Worm (Caenorhabditis elegans) whole organism, midembryonic: ENCODE measurements around the gene mrps-31.

Source experiments
- T22C8.4 ChIP-seq: fragments of 200-800 bp; sonication (Bioruptor generic); IDR thresholded peaks from 2 replicates; pipeline ENCODE4 v1.3.6; 2022; ENCODE audit warnings: missing genetic modification characterization, missing compliant biosample characterization
- cog-1 ChIP-seq: sonication (generic microtip); optimal IDR thresholded peaks from 2 replicates; lab custom pipeline; 2016; ENCODE audit warnings: missing genetic modification characterization, missing compliant biosample characterization
- flt-1 ChIP-seq: fragments of 200-800 bp; sonication (Bioruptor generic); IDR thresholded peaks from 2 replicates; pipeline ENCODE4 v1.3.6; 2022; ENCODE audit warnings: missing genetic modification characterization, missing compliant biosample characterization
- klf-2 ChIP-seq: fragments of 200-800 bp; sonication (Bioruptor generic); conservative IDR thresholded peaks from 2 replicates; pipeline ENCODE4 v1.3.6; 2022; ENCODE audit warnings: missing genetic modification reagents, missing genetic modification characterization, missing compliant biosample characterization
- med-1 ChIP-seq: sonication (generic microtip); optimal IDR thresholded peaks from 2 replicates; lab custom pipeline; 2017; ENCODE audit warnings: missing genetic modification characterization, mild to moderate bottlenecking, missing compliant biosample characterization, antibody characterized with exemption, missing genetic modification reagents; ENCODE audit not compliant: insufficient read depth
- ref-1 ChIP-seq: fragments of 200-800 bp; sonication (Bioruptor generic); conservative IDR thresholded peaks from 2 replicates; pipeline ENCODE4 v1.3.6; 2022; ENCODE audit warnings: missing genetic modification reagents, missing genetic modification characterization, missing compliant biosample characterization
- tab-1 ChIP-seq: fragments of 200-800 bp; sonication (Bioruptor generic); IDR thresholded peaks from 2 replicates; pipeline ENCODE4 v1.3.6; 2022; ENCODE audit warnings: missing genetic modification characterization, missing compliant biosample characterization
- ztf-23 ChIP-seq: fragments of 200-800 bp; sonication (Bioruptor generic); IDR thresholded peaks from 2 replicates; pipeline ENCODE4 v1.3.6; 2022; ENCODE audit warnings: missing genetic modification reagents, missing genetic modification characterization, missing compliant biosample characterization
- ztf-29 ChIP-seq: fragments of 200-800 bp; sonication (Bioruptor generic); IDR thresholded peaks from 2 replicates; pipeline ENCODE4 v1.3.6; 2022; ENCODE audit warnings: missing genetic modification reagents, missing genetic modification characterization, missing compliant biosample characterization

Gene mrps-31

ce11 chrIII:3612387-3612786 is 17.8 kb downstream of the mrps-31 start:
- no peak for TF ChIP-seq tab-1 (GFP tag; lab: Robert Waterston, UW)
- 0 out of 2 replicates have a peak, but pooled peaks have one; percentile 44 for TF ChIP-seq ztf-23 (GFP tag; lab: Robert Waterston, UW)

- no peak for TF ChIP-seq flt-1
- no peak for TF ChIP-seq ref-1
Measured at ce11 chrIII:3605681-3606080, 24.5 kb downstream of the mrps-31 start.

ce11 chrIII:3601271-3601670 is 28.9 kb downstream of the mrps-31 start:
- TF ChIP-seq ztf-29 (GFP tag; lab: Robert Waterston, UW) (no peak), tab-1 (GFP tag; lab: Robert Waterston, UW) (no peak), T22C8.4 (GFP tag; lab: Robert Waterston, UW) (no peak), flt-1 (no peak), ztf-23 (GFP tag; lab: Robert Waterston, UW) (no peak), ref-1 (no peak), cog-1 (tag; lab: Kevin White, UChicago) (no peak), klf-2 (GFP tag; lab: Robert Waterston, UW) (no peak), med-1 (GFP tag; lab: Kevin White, UChicago) (no peak)

- TF ChIP-seq cog-1 (tag; lab: Kevin White, UChicago) = no peak
- TF ChIP-seq tab-1 (GFP tag; lab: Robert Waterston, UW) = no peak
- TF ChIP-seq ref-1 = no peak
- TF ChIP-seq klf-2 (GFP tag; lab: Robert Waterston, UW) = no peak
- no peak for TF ChIP-seq T22C8.4 (GFP tag; lab: Robert Waterston, UW)
- TF ChIP-seq med-1 (GFP tag; lab: Kevin White, UChicago) = no peak
- TF ChIP-seq ztf-29 (GFP tag; lab: Robert Waterston, UW) = no peak
- TF ChIP-seq ztf-23 (GFP tag; lab: Robert Waterston, UW) = no peak
- no peak for TF ChIP-seq flt-1
Measured at ce11 chrIII:3594681-3595080, 35.5 kb downstream of the mrps-31 start.

ce11 chrIII:3590365-3590764 is 39.8 kb downstream of the mrps-31 start, which contains the start of gene ptp-1:
ptp-1 (plus strand) TSS chrIII:3590722.
- no peak for TF ChIP-seq cog-1 (tag; lab: Kevin White, UChicago)
- no peak for TF ChIP-seq ref-1
- no peak for TF ChIP-seq ztf-29 (GFP tag; lab: Robert Waterston, UW)
- no peak for TF ChIP-seq ztf-23 (GFP tag; lab: Robert Waterston, UW)
- TF ChIP-seq T22C8.4 (GFP tag; lab: Robert Waterston, UW) = no peak
- TF ChIP-seq med-1 (GFP tag; lab: Kevin White, UChicago) = no peak
- TF ChIP-seq tab-1 (GFP tag; lab: Robert Waterston, UW) = no peak
- no peak for TF ChIP-seq flt-1
- no peak for TF ChIP-seq klf-2 (GFP tag; lab: Robert Waterston, UW)

ce11 chrIII:3588183-3588582 is 42.0 kb downstream of the mrps-31 start:
- no peak for TF ChIP-seq cog-1 (tag; lab: Kevin White, UChicago)
- TF ChIP-seq tab-1 (GFP tag; lab: Robert Waterston, UW) = no peak
- TF ChIP-seq ref-1 = no peak
- no peak for TF ChIP-seq ztf-29 (GFP tag; lab: Robert Waterston, UW)
- TF ChIP-seq med-1 (GFP tag; lab: Kevin White, UChicago) = no peak
- TF ChIP-seq flt-1 = no peak
- no peak for TF ChIP-seq T22C8.4 (GFP tag; lab: Robert Waterston, UW)
- no peak for TF ChIP-seq ztf-23 (GFP tag; lab: Robert Waterston, UW)
- no peak for TF ChIP-seq klf-2 (GFP tag; lab: Robert Waterston, UW)

ce11 chrIII:3583341-3583740 is 46.8 kb downstream of the mrps-31 start:
- TF ChIP-seq ztf-23 (GFP tag; lab: Robert Waterston, UW) = no peak
- TF ChIP-seq med-1 (GFP tag; lab: Kevin White, UChicago) = no peak
- no peak for TF ChIP-seq ref-1
- TF ChIP-seq klf-2 (GFP tag; lab: Robert Waterston, UW) = no peak
- TF ChIP-seq tab-1 (GFP tag; lab: Robert Waterston, UW) = no peak
- no peak for TF ChIP-seq T22C8.4 (GFP tag; lab: Robert Waterston, UW)
- no peak for TF ChIP-seq ztf-29 (GFP tag; lab: Robert Waterston, UW)
- no peak for TF ChIP-seq flt-1

- TF ChIP-seq ztf-23 (GFP tag; lab: Robert Waterston, UW) (no peak), T22C8.4 (GFP tag; lab: Robert Waterston, UW) (no peak), cog-1 (tag; lab: Kevin White, UChicago) (no peak), med-1 (GFP tag; lab: Kevin White, UChicago) (no peak), ztf-29 (GFP tag; lab: Robert Waterston, UW) (no peak), tab-1 (GFP tag; lab: Robert Waterston, UW) (no peak), ref-1 (no peak), klf-2 (GFP tag; lab: Robert Waterston, UW) (no peak), flt-1 (no peak)
Measured at ce11 chrIII:3581636-3582035, 48.5 kb downstream of the mrps-31 start, which contains the start of gene C48D5.3. C48D5.3 (minus strand) TSS chrIII:3581736.
